Worm (Caenorhabditis elegans): ENCODE data around the gene Y105C5A.24.

Gene Y105C5A.24

DNA sequence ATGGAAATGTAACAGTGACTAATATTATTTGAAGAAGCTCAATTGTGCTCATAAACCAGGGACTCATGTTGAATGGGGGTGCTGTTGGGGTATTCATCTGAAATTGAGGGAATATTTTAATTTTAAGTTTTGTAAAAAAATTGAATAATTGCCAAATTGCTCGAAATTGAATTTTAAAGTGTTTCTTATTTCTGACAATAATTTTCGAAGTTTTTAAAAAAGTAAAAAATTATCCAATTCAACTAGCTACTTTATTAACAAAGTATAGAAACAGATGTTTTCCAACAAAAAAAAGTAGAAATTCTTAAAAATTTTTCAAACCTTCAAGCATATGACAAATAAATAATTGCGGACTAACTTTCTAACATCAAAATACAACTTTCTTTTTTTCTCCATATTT is 44.5 kb downstream of the Y105C5A.24 start, which contains the start of gene srv-14:
srv-14 (minus strand) TSS at position 101 of the 400 bp plus-strand sequence.
- no peak for TF ChIP-seq unc-62 (GFP tag; optimal IDR thresholded peaks at IDR 0.05)

DNA sequence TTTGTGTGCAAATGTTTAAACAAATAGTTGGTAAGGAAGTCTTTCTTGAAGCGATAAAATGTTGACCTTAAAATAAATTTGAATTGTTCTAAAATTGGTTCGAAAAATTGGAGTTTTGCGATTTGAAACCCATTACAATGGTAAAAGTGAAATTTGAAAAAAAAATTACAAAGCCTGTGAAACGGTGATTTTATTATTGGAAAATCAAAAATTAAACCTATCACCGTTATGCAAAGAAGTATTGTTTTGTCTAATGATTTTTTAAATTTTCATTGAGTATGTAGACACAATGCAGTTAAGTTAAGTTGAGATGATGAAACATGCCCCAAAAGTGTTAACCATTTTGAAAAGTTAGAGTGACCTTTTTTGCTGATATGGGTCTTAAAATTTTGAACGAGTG is 45.1 kb downstream of the Y105C5A.24 start:
- no peak for TF ChIP-seq unc-62 (GFP tag; optimal IDR thresholded peaks at IDR 0.05)

DNA sequence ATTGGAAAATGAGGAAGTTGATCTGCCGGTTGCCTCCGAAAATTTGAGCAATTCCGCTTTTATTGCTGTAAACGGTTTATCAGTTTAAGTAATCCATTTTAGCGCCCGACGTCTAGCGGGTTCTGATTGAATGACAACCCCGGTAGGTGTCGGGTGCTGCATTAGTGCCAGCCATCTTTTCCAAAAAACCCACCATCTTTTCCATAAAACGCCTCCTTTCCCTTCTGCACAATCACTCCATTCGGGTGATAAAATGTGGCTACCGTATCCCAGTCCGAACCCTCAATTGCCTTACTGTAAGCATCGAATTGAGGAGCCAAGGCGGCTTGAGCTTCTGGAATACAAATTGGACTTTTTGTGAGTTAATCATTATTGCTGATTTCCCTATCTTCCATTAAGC is 50.5 kb downstream of the Y105C5A.24 start:
- no peak for TF ChIP-seq unc-62 (GFP tag; optimal IDR thresholded peaks at IDR 0.05)

DNA sequence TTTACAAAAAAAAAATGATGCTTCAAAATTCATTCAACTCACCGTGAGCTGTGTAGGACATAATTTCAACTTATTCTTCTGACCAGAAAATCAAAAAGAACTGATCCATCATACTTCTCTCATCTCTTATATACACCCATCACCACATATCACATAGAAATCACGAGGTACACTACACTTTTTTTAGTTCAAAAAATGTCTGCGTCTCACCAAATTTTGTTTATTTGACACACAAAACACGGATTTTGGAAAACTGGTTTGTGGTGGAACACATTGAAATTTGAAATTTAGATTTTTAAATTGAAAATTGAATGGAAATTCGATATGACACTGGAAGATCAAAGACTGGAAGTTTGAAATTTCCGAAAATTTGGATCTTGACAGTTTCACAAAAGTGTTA is 51.4 kb downstream of the Y105C5A.24 start, which contains the start of gene Y105C5B.5:
Y105C5B.5 (minus strand) TSS at position 103 of the 400 bp plus-strand sequence.
- TF ChIP-seq unc-62 (GFP tag; optimal IDR thresholded peaks at IDR 0.05), result no peak
